Fruit fly (Drosophila melanogaster): ENCODE measurements around the gene tnc.

tnc gene

dm6 chr3R:25033142-25033586, 49.0 kb downstream of the tnc start, which contains the start of gene Smg6:
Gene Smg6 (minus strand): TSS chr3R:25033465.
- peak; percentile 94 for TF ChIP-seq ftz-f1 (GFP tag; optimal IDR thresholded peaks at IDR 0.05)
- TF ChIP-seq CG7963 (GFP tag; IDR thresholded peaks at IDR 0.05; ENCODE audit: partially characterized antibody) = no peak
- TF ChIP-seq Dll (GFP tag; IDR thresholded peaks at IDR 0.05; ENCODE audit: partially characterized antibody) = peak; percentile 30; the same call in 1 of the 4 replicates
- peak; percentile 27; the same call in 1 of the 2 replicates for TF ChIP-seq Dref (GFP tag; IDR thresholded peaks at IDR 0.05)
- peak; percentile 52 for TF ChIP-seq CG13287 (GFP tag; IDR thresholded peaks at IDR 0.05; ENCODE audit: partially characterized antibody)
- no peak for TF ChIP-seq dm (GFP tag; optimal IDR thresholded peaks at IDR 0.05)
- peak; percentile 17 for TF ChIP-seq CTCF (GFP tag; optimal IDR thresholded peaks at IDR 0.05)
- no peak for TF ChIP-seq z (GFP tag; IDR thresholded peaks at IDR 0.05)
- no peak for TF ChIP-seq kni (GFP tag; optimal IDR thresholded peaks at IDR 0.05)
- TF ChIP-seq Antp (GFP tag; optimal IDR thresholded peaks at IDR 0.05) = no peak
- no peak for TF ChIP-seq CG1832 (GFP tag; optimal IDR thresholded peaks at IDR 0.05)
- no peak for TF ChIP-seq Taf1 (GFP tag; IDR thresholded peaks at IDR 0.05)
- TF ChIP-seq CG9797 (GFP tag; optimal IDR thresholded peaks at IDR 0.05) = peak; percentile 97
- no peak for TF ChIP-seq Optix (GFP tag; IDR thresholded peaks at IDR 0.05)
- no peak for TF ChIP-seq lbe (GFP tag; optimal IDR thresholded peaks at IDR 0.05)
- peak; percentile 49 for TF ChIP-seq CG34376 (GFP tag; optimal IDR thresholded peaks at IDR 0.05)
- peak in 1 of 2 experiments; percentile 18 for TF ChIP-seq crp (GFP tag; optimal IDR thresholded peaks at IDR 0.05)
- peak; percentile 28 for TF ChIP-seq HmgZ (tag; optimal IDR thresholded peaks at IDR 0.05)
- peak; percentile 91 for TF ChIP-seq CG4617 (GFP tag; optimal IDR thresholded peaks at IDR 0.05; ENCODE audit: borderline replicate concordance)
- TF ChIP-seq CG10267 (tag; optimal IDR thresholded peaks at IDR 0.05) = peak; percentile 46
- peak; percentile 22 for TF ChIP-seq Elba2 (GFP tag; optimal IDR thresholded peaks at IDR 0.05)
- TF ChIP-seq HHEX (GFP tag; optimal IDR thresholded peaks at IDR 0.05) = no peak
- peak; percentile 46 for TF ChIP-seq Fer1 (GFP tag; optimal IDR thresholded peaks at IDR 0.05)
- TF ChIP-seq Sin3A (optimal IDR thresholded peaks at IDR 0.05) = peak; percentile 32
- no peak for TF ChIP-seq H2.0 (GFP tag; IDR thresholded peaks at IDR 0.05)
- peak; percentile 3 for TF ChIP-seq phol (tag; optimal IDR thresholded peaks at IDR 0.05)
- no peak for TF ChIP-seq CG6689 (GFP tag; IDR thresholded peaks at IDR 0.05)
- peak; percentile 69 for TF ChIP-seq Adf1 (GFP tag; IDR thresholded peaks at IDR 0.05)
- TF ChIP-seq Gug (GFP tag; IDR thresholded peaks at IDR 0.05) = no peak
- TF ChIP-seq CG11456 (GFP tag; IDR thresholded peaks at IDR 0.05) = no peak
- TF ChIP-seq chm (GFP tag; IDR thresholded peaks at IDR 0.05) = 0 out of 2 replicates have a peak, but pooled peaks have one; percentile 10
- no peak for TF ChIP-seq seq (GFP tag; IDR thresholded peaks at IDR 0.05)
- no peak for TF ChIP-seq trh (GFP tag; optimal IDR thresholded peaks at IDR 0.05)
- no peak for TF ChIP-seq so (GFP tag; IDR thresholded peaks at IDR 0.05)
- no peak for TF ChIP-seq CG17802 (tag; optimal IDR thresholded peaks at IDR 0.05)
- no peak for TF ChIP-seq CG8478 (optimal IDR thresholded peaks at IDR 0.05)
- peak; percentile 12 for TF ChIP-seq Max (GFP tag; optimal IDR thresholded peaks at IDR 0.05)
- no peak for TF ChIP-seq CG7928 (GFP tag; optimal IDR thresholded peaks at IDR 0.05)
- peak; percentile 9 for TF ChIP-seq ewg (GFP tag; optimal IDR thresholded peaks at IDR 0.05)
- TF ChIP-seq her (GFP tag; optimal IDR thresholded peaks at IDR 0.05) = no peak
- peak; percentile 1 for TF ChIP-seq CG12659 (GFP tag; optimal IDR thresholded peaks at IDR 0.05)
- TF ChIP-seq CG13624 (GFP tag; optimal IDR thresholded peaks at IDR 0.05) = peak; percentile 89
- no peak for TF ChIP-seq eve (GFP tag; optimal IDR thresholded peaks at IDR 0.05)
- peak; percentile 57 for TF ChIP-seq CHES-1-like (GFP tag; optimal IDR thresholded peaks at IDR 0.05)
- 0 out of 2 replicates have a peak, but pooled peaks have one; percentile 30 for TF ChIP-seq bbx (GFP tag; IDR thresholded peaks at IDR 0.05; ENCODE audit: partially characterized antibody)
- TF ChIP-seq sug (tag; optimal IDR thresholded peaks at IDR 0.05) = no peak
- TF ChIP-seq Scr (GFP tag; IDR thresholded peaks at IDR 0.05; ENCODE audit: partially characterized antibody) = no peak
- peak; percentile 22 for TF ChIP-seq zen (tag; optimal IDR thresholded peaks at IDR 0.05)
- TF ChIP-seq Gsc (GFP tag; IDR thresholded peaks at IDR 0.05) = no peak
- peak; percentile 56 for TF ChIP-seq CG2116 (GFP tag; optimal IDR thresholded peaks at IDR 0.05)
- no peak for TF ChIP-seq Xrp1 (GFP tag; IDR thresholded peaks at IDR 0.05)
- TF ChIP-seq ase (GFP tag; IDR thresholded peaks at IDR 0.05) = no peak
